Worm (Caenorhabditis elegans) whole organism, late embryonic: ENCODE results near the gene dpy-31.
A peak's percentile ranks its signal among the peaks of the same experiment; 100 is the strongest.

Experiments
- C08G9.2 ChIP-seq: sonication (generic microtip); optimal IDR thresholded peaks from 2 replicates; lab custom pipeline; 2016; ENCODE audit warnings: mild to moderate bottlenecking, missing genetic modification characterization, moderate library complexity, missing compliant biosample characterization
- F13H6.1 ChIP-seq: sonication (generic microtip); optimal IDR thresholded peaks from 2 replicates; lab custom pipeline; 2016; ENCODE audit warnings: missing genetic modification characterization, missing compliant biosample characterization
- K09A11.1 ChIP-seq: sonication (generic microtip); optimal IDR thresholded peaks from 2 replicates; lab custom pipeline; 2017; ENCODE audit warnings: antibody characterized with exemption, mild to moderate bottlenecking, missing genetic modification characterization, missing compliant biosample characterization; ENCODE audit not compliant: insufficient read depth
- ama-1 ChIP-seq: fragments of 150-350 bp; optimal IDR thresholded peaks from 2 replicates; lab custom pipeline; 2014
- ceh-14 ChIP-seq: sonication (generic microtip); optimal IDR thresholded peaks from 2 replicates; lab custom pipeline; 2016; ENCODE audit warnings: missing genotype, missing genetic modification characterization, missing compliant biosample characterization
- ceh-18 ChIP-seq: sonication (generic microtip); optimal IDR thresholded peaks from 2 replicates; lab custom pipeline; 2016; ENCODE audit warnings: missing genetic modification characterization, missing compliant biosample characterization
- ceh-19 ChIP-seq: fragments of 200-800 bp; sonication (Bioruptor generic); optimal IDR thresholded peaks from 2 replicates; lab custom pipeline; 2018; ENCODE audit warnings: mild to moderate bottlenecking, missing genetic modification characterization, missing compliant biosample characterization
- ceh-2 ChIP-seq: sonication (generic microtip); optimal IDR thresholded peaks from 2 replicates; lab custom pipeline; 2016; ENCODE audit warnings: missing genotype, missing genetic modification characterization, missing compliant biosample characterization
- ceh-24 ChIP-seq: sonication (generic microtip); optimal IDR thresholded peaks from 2 replicates; lab custom pipeline; 2016; ENCODE audit warnings: mild to moderate bottlenecking, missing genetic modification characterization, missing compliant biosample characterization
- ceh-30 ChIP-seq: fragments of 150-350 bp; optimal IDR thresholded peaks from 2 replicates; lab custom pipeline; 2014; ENCODE audit warnings: missing biosample characterization, missing genetic modification characterization
- ceh-31 ChIP-seq: sonication (generic microtip); optimal IDR thresholded peaks from 2 replicates; lab custom pipeline; 2016; ENCODE audit warnings: missing genetic modification characterization, missing compliant biosample characterization
- ceh-34 ChIP-seq: sonication (generic microtip); optimal IDR thresholded peaks from 2 replicates; lab custom pipeline; 2016; ENCODE audit warnings: mild to moderate bottlenecking, missing genetic modification characterization, missing compliant biosample characterization
- ceh-6 ChIP-seq: fragments of 200-800 bp; sonication (Bioruptor generic); optimal IDR thresholded peaks from 2 replicates; lab custom pipeline; 2018; ENCODE audit warnings: mild to moderate bottlenecking, missing genetic modification characterization, missing compliant biosample characterization
- ceh-9 ChIP-seq: sonication (generic microtip); optimal IDR thresholded peaks from 2 replicates; lab custom pipeline; 2016; ENCODE audit warnings: mild to moderate bottlenecking, missing genetic modification characterization, inconsistent platforms, missing compliant biosample characterization
- che-1 ChIP-seq: sonication (generic microtip); optimal IDR thresholded peaks from 2 replicates; lab custom pipeline; 2016; ENCODE audit warnings: mild to moderate bottlenecking, missing genetic modification characterization, missing compliant biosample characterization
- dmd-4 ChIP-seq: sonication (generic microtip); optimal IDR thresholded peaks from 2 replicates; lab custom pipeline; 2016; ENCODE audit warnings: borderline replicate concordance, missing genetic modification characterization, missing compliant biosample characterization
- dve-1 ChIP-seq: sonication (generic microtip); optimal IDR thresholded peaks from 2 replicates; lab custom pipeline; 2017; ENCODE audit warnings: antibody characterized with exemption, mild to moderate bottlenecking, missing genetic modification characterization, missing compliant biosample characterization
- ets-4 ChIP-seq: sonication (generic microtip); optimal IDR thresholded peaks from 2 replicates; lab custom pipeline; 2016; ENCODE audit warnings: missing genetic modification characterization, missing compliant biosample characterization
- eyg-1 ChIP-seq: sonication (generic microtip); optimal IDR thresholded peaks from 2 replicates; lab custom pipeline; 2016; ENCODE audit warnings: missing genotype, missing genetic modification characterization, missing compliant biosample characterization
- fax-1 ChIP-seq: sonication (generic microtip); optimal IDR thresholded peaks from 2 replicates; lab custom pipeline; 2016; ENCODE audit warnings: missing genotype, missing genetic modification characterization, missing compliant biosample characterization
- fkh-10 ChIP-seq: fragments of 150-350 bp; optimal IDR thresholded peaks from 2 replicates; lab custom pipeline; 2014; ENCODE audit warnings: missing biosample characterization, missing genetic modification reagents, missing genetic modification characterization
- fkh-6 ChIP-seq: sonication (generic microtip); optimal IDR thresholded peaks from 2 replicates; lab custom pipeline; 2016; ENCODE audit warnings: missing genetic modification characterization, missing compliant biosample characterization
- gmeb-2 ChIP-seq: sonication (generic microtip); optimal IDR thresholded peaks from 2 replicates; lab custom pipeline; 2016; ENCODE audit warnings: missing genetic modification characterization, inconsistent platforms, missing compliant biosample characterization
- hlh-15 ChIP-seq: sonication (generic microtip); optimal IDR thresholded peaks from 2 replicates; lab custom pipeline; 2016; ENCODE audit warnings: missing genetic modification characterization, missing compliant biosample characterization
- hlh-30 ChIP-seq: sonication (generic microtip); optimal IDR thresholded peaks from 2 replicates; lab custom pipeline; 2017; ENCODE audit warnings: antibody characterized with exemption, missing genetic modification characterization, missing compliant biosample characterization; ENCODE audit not compliant: insufficient read depth
- hlh-8 ChIP-seq: sonication (generic microtip); optimal IDR thresholded peaks from 2 replicates; lab custom pipeline; 2016; ENCODE audit warnings: missing genotype, missing genetic modification characterization, missing compliant biosample characterization
- madf-2 ChIP-seq: sonication (generic microtip); optimal IDR thresholded peaks from 2 replicates; lab custom pipeline; 2017; ENCODE audit warnings: missing genetic modification characterization, missing compliant biosample characterization
- nfya-1 ChIP-seq: sonication (generic microtip); optimal IDR thresholded peaks from 2 replicates; lab custom pipeline; 2017; ENCODE audit warnings: missing genetic modification characterization, mild to moderate bottlenecking, missing compliant biosample characterization, antibody characterized with exemption, moderate library complexity
- nhr-232 ChIP-seq: sonication (generic microtip); optimal IDR thresholded peaks from 2 replicates; lab custom pipeline; 2016; ENCODE audit warnings: missing genetic modification characterization, missing compliant biosample characterization
- npax-4 ChIP-seq: sonication (generic microtip); optimal IDR thresholded peaks from 2 replicates; lab custom pipeline; 2016; ENCODE audit warnings: missing genetic modification characterization, missing compliant biosample characterization
- pat-9 ChIP-seq: fragments of 200-800 bp; sonication (Bioruptor generic); optimal IDR thresholded peaks from 2 replicates; lab custom pipeline; 2018; ENCODE audit warnings: mild to moderate bottlenecking, missing genetic modification characterization, moderate library complexity, missing compliant biosample characterization
- pax-1 ChIP-seq: fragments of 150-350 bp; optimal IDR thresholded peaks from 2 replicates; lab custom pipeline; 2014; ENCODE audit warnings: missing biosample characterization, missing genetic modification characterization
- pha-4 ChIP-seq: fragments of 150-350 bp; optimal IDR thresholded peaks from 2 replicates; lab custom pipeline; 2018; ENCODE audit warnings: missing biosample characterization, missing genetic modification reagents, missing genetic modification characterization
- pqm-1 ChIP-seq: sonication (generic microtip); optimal IDR thresholded peaks from 2 replicates; lab custom pipeline; 2016; ENCODE audit warnings: missing genetic modification characterization, missing compliant biosample characterization
- pros-1 ChIP-seq: fragments of 150-350 bp; optimal IDR thresholded peaks from 2 replicates; lab custom pipeline; 2014; ENCODE audit warnings: missing biosample characterization, missing genetic modification reagents, missing genetic modification characterization
- ref-2 ChIP-seq: sonication (generic microtip); optimal IDR thresholded peaks from 2 replicates; lab custom pipeline; 2016; ENCODE audit warnings: missing genetic modification characterization, missing compliant biosample characterization
- rnt-1 ChIP-seq: sonication (generic microtip); optimal IDR thresholded peaks from 2 replicates; lab custom pipeline; 2016; ENCODE audit warnings: missing genetic modification characterization, missing compliant biosample characterization
- sdc-2 ChIP-seq: sonication (generic microtip); optimal IDR thresholded peaks from 2 replicates; lab custom pipeline; 2016; ENCODE audit warnings: missing genotype, missing genetic modification characterization, missing compliant biosample characterization
- tbx-2 ChIP-seq: sonication (generic microtip); optimal IDR thresholded peaks from 2 replicates; lab custom pipeline; 2016; ENCODE audit warnings: missing genetic modification characterization, missing compliant biosample characterization
- tbx-7 ChIP-seq: sonication (generic microtip); optimal IDR thresholded peaks from 2 replicates; lab custom pipeline; 2016; ENCODE audit warnings: missing genotype, missing genetic modification characterization, missing compliant biosample characterization
- ttx-3 ChIP-seq: sonication (generic microtip); optimal IDR thresholded peaks from 2 replicates; lab custom pipeline; 2016; ENCODE audit warnings: missing genetic modification reagents, missing genetic modification characterization, missing compliant biosample characterization
- unc-3 ChIP-seq, 2 experiments: fragments of 200-800 bp in 1 of 2; sonication (Bioruptor generic) in 1 of 2; sonication (generic microtip) in 1 of 2; conservative IDR thresholded peaks in 1 of 2; optimal IDR thresholded peaks in 1 of 2; 2 replicates each; pipeline versions ENCODE4 v1.3.6 to Lab custom; 2016 to 2022; ENCODE audit warnings: missing compliant biosample characterization in 2 of 2, missing genetic modification characterization in 2 of 2, missing genetic modification reagents in 1 of 2
- unc-42 ChIP-seq: sonication (generic microtip); optimal IDR thresholded peaks from 2 replicates; lab custom pipeline; 2016; ENCODE audit warnings: missing genotype, missing genetic modification characterization, missing compliant biosample characterization
- unc-55 ChIP-seq: sonication (generic microtip); optimal IDR thresholded peaks from 2 replicates; lab custom pipeline; 2017; ENCODE audit warnings: missing biosample characterization, missing genetic modification reagents, missing genetic modification characterization
- unc-86 ChIP-seq: sonication (generic microtip); optimal IDR thresholded peaks from 2 replicates; lab custom pipeline; 2016; ENCODE audit warnings: missing genetic modification characterization, missing compliant biosample characterization
- zip-5 ChIP-seq: sonication (generic microtip); optimal IDR thresholded peaks from 2 replicates; lab custom pipeline; 2016; ENCODE audit warnings: missing genetic modification characterization, missing compliant biosample characterization
- ztf-16 ChIP-seq: sonication (generic microtip); optimal IDR thresholded peaks from 2 replicates; lab custom pipeline; 2017; ENCODE audit warnings: missing genetic modification characterization, missing compliant biosample characterization

The dpy-31 gene

ce11 chrIII:7154526-7154925, 47.5 kb upstream of the dpy-31 start:
- TF ChIP-seq nhr-232 (no peak), ceh-30 (tag; lab: Kevin White, UChicago) (no peak), ztf-16 (tag; lab: Kevin White, UChicago) (no peak), ceh-6 (GFP tag; lab: Kevin White, UChicago) (no peak), ceh-31 (tag; lab: Kevin White, UChicago) (no peak), gmeb-2 (no peak), ceh-24 (no peak), eyg-1 (no peak), F13H6.1 (tag; lab: Kevin White, UChicago) (no peak), tbx-7 (no peak), pax-1 (tag; lab: Kevin White, UChicago) (no peak), ceh-9 (tag; lab: Kevin White, UChicago) (no peak), fkh-6 (tag; lab: Kevin White, UChicago) (no peak)
- TF ChIP-seq, all 69 proteins: peak for 0

- peak; percentile 50 for TF ChIP-seq sdc-2 (tag; lab: Kevin White, UChicago)
- peak; percentile 52 for TF ChIP-seq pax-1 (tag; lab: Kevin White, UChicago)
- peak; percentile 71 for TF ChIP-seq pqm-1 (tag; lab: Kevin White, UChicago)
- peak; percentile 83 for TF ChIP-seq ceh-31 (tag; lab: Kevin White, UChicago)
- TF ChIP-seq pros-1 (tag; lab: Kevin White, UChicago) = peak; percentile 84
- peak; percentile 57 for TF ChIP-seq hlh-8 (tag; lab: Kevin White, UChicago)
- no peak for TF ChIP-seq che-1 (tag; lab: Kevin White, UChicago)
- no peak for TF ChIP-seq pha-4 (tag; lab: Kevin White, UChicago)
- TF ChIP-seq K09A11.1 (tag; lab: Kevin White, UChicago) = peak; percentile 65
- TF ChIP-seq ceh-18 (tag; lab: Kevin White, UChicago) = peak; percentile 90
- TF ChIP-seq hlh-15 (tag; lab: Kevin White, UChicago) = no peak
- TF ChIP-seq madf-2 (tag; lab: Kevin White, UChicago) = no peak
- no peak for TF ChIP-seq npax-4 (tag; lab: Kevin White, UChicago)
- peak; percentile 80 for TF ChIP-seq rnt-1 (tag; lab: Kevin White, UChicago)
- TF ChIP-seq pat-9 (tag; lab: Kevin White, UChicago) = peak; percentile 34
- peak; percentile 98 for TF ChIP-seq hlh-30 (tag; lab: Kevin White, UChicago)
- peak; percentile 74 for TF ChIP-seq ref-2
- no peak for TF ChIP-seq unc-3 (GFP tag; conservative IDR thresholded peaks at IDR 0.05; lab: Robert Waterston, UW)
- TF ChIP-seq unc-3 (tag; optimal IDR thresholded peaks at IDR 0.05; lab: Kevin White, UChicago) = peak; percentile 45
- peak; percentile 82 for TF ChIP-seq unc-55
- TF ChIP-seq ceh-2 (tag; lab: Kevin White, UChicago) = peak; percentile 30
- TF ChIP-seq unc-86 (tag; lab: Kevin White, UChicago) = peak; percentile 32
- TF ChIP-seq dmd-4 (tag; lab: Kevin White, UChicago) = peak; percentile 35
- peak; percentile 48 for TF ChIP-seq fkh-10 (GFP tag; lab: Kevin White, UChicago)
- peak; percentile 3 for TF ChIP-seq zip-5 (tag; lab: Kevin White, UChicago)
- peak; percentile 82 for TF ChIP-seq ceh-34 (tag; lab: Kevin White, UChicago)
- no peak for TF ChIP-seq ceh-19 (GFP tag; lab: Kevin White, UChicago)
- TF ChIP-seq fkh-6 (tag; lab: Kevin White, UChicago) = no peak
- peak; percentile 89 for TF ChIP-seq tbx-2 (tag; lab: Kevin White, UChicago)
- TF ChIP-seq fax-1 = peak; percentile 3
- TF ChIP-seq ttx-3 (tag; lab: Kevin White, UChicago) = no peak
- TF ChIP-seq ceh-14 (tag; lab: Kevin White, UChicago) = peak; percentile 53
- peak; percentile 41 for TF ChIP-seq dve-1
- TF ChIP-seq nfya-1 (tag; lab: Kevin White, UChicago) = peak; percentile 93
- peak; percentile 18 for TF ChIP-seq ama-1 (lab: Kevin White, UChicago)
- TF ChIP-seq unc-42 (tag; lab: Kevin White, UChicago) = peak; percentile 65
- peak; percentile 16 for TF ChIP-seq F13H6.1 (tag; lab: Kevin White, UChicago)
- peak; percentile 68 for TF ChIP-seq ets-4 (tag; lab: Kevin White, UChicago)
- peak; percentile 47 for TF ChIP-seq C08G9.2
Measured at ce11 chrIII:7155631-7156030, 46.4 kb upstream of the dpy-31 start.
